Fruit fly (Drosophila melanogaster): ENCODE results near the gene CG34041.

- no peak for TF ChIP-seq CG8478 (optimal IDR thresholded peaks at IDR 0.05)
- TF ChIP-seq CTCF (optimal IDR thresholded peaks at IDR 0.05) = no peak
These were observed 21.0 kb downstream of the CG34041 start for dm6 chr3R:30528692-30529305.

All from S2 (cell line).